Worm (Caenorhabditis elegans) whole organism, L3 larva: Measurements from ENCODE around the gene fipr-4.

Experiments used
- nhr-237 ChIP-seq: fragments of 150-350 bp; optimal IDR thresholded peaks from 2 replicates; lab custom pipeline; 2014; ENCODE audit warnings: missing biosample characterization, missing genetic modification characterization
- pha-4 ChIP-seq: fragments of 150-350 bp; optimal IDR thresholded peaks from 2 replicates; lab custom pipeline; 2014; ENCODE audit warnings: missing biosample characterization, missing genetic modification reagents, missing genetic modification characterization
- sea-2 ChIP-seq: fragments of 150-350 bp; sonication (generic microtip); optimal IDR thresholded peaks from 4 replicates; lab custom pipeline; 2014; ENCODE audit warnings: missing biosample characterization, missing genetic modification reagents, missing genetic modification characterization
- tbx-2 ChIP-seq: sonication (generic microtip); optimal IDR thresholded peaks from 2 replicates; lab custom pipeline; 2016; ENCODE audit warnings: mild to moderate bottlenecking, missing genetic modification characterization, missing compliant biosample characterization
- ztf-11 ChIP-seq: fragments of 150-350 bp; optimal IDR thresholded peaks from 2 replicates; lab custom pipeline; 2014; ENCODE audit warnings: missing biosample characterization, missing genetic modification characterization

ce11 chrV:10201913-10202312 is 26.3 kb downstream of the fipr-4 start, which contains the start of gene ZK856.7:
- TF ChIP-seq pha-4 (no peak), ztf-11 (no peak), tbx-2 (tag; lab: Kevin White, UChicago) (no peak), nhr-237 (tag; lab: Kevin White, UChicago) (no peak), sea-2 (no peak)
